Worm (Caenorhabditis elegans) whole organism, young adult: ENCODE measurements around the gene F08F1.4.
A peak's percentile ranks its signal among the peaks of the same experiment; 100 is the strongest.

Experiments used
- B0019.2 ChIP-seq: fragments of 200-800 bp; sonication (Bioruptor generic); conservative IDR thresholded peaks from 2 replicates; pipeline ENCODE4 v1.3.6; 2022; ENCODE audit warnings: missing genetic modification reagents, missing genetic modification characterization, missing compliant biosample characterization
- B0261.1 ChIP-seq: sonication (generic microtip); optimal IDR thresholded peaks from 2 replicates; lab custom pipeline; 2016; ENCODE audit warnings: mild to moderate bottlenecking, missing genetic modification characterization, moderate library complexity, missing compliant biosample characterization
- C17E4.6 ChIP-seq: fragments of 200-800 bp; sonication (Bioruptor generic); IDR thresholded peaks from 2 replicates; pipeline ENCODE4 v1.3.6; 2022; ENCODE audit warnings: missing genetic modification reagents, missing genetic modification characterization, missing compliant biosample characterization
- F55B11.4 ChIP-seq: sonication (generic microtip); optimal IDR thresholded peaks from 2 replicates; lab custom pipeline; 2016; ENCODE audit warnings: missing compliant biosample characterization, missing genetic modification characterization, borderline replicate concordance; ENCODE audit not compliant: insufficient read depth
- F57C9.4 ChIP-seq: sonication (generic microtip); optimal IDR thresholded peaks from 2 replicates; lab custom pipeline; 2017; ENCODE audit warnings: mild to moderate bottlenecking, missing genetic modification characterization, missing compliant biosample characterization
- T07F8.4 ChIP-seq: sonication (generic microtip); optimal IDR thresholded peaks from 2 replicates; lab custom pipeline; 2016; ENCODE audit warnings: mild to moderate bottlenecking, missing genetic modification characterization, moderate library complexity, missing compliant biosample characterization
- Y67H2A.10 ChIP-seq: fragments of 200-800 bp; sonication (Bioruptor generic); conservative IDR thresholded peaks from 2 replicates; pipeline ENCODE4 v1.3.6; 2022; ENCODE audit warnings: missing genetic modification reagents, missing genetic modification characterization, missing compliant biosample characterization
- ama-1 ChIP-seq, 3 experiments: fragments of 150-350 bp in 1 of 3; sonication (generic microtip) in 2 of 3; optimal IDR thresholded peaks; 2 replicates each; lab custom pipeline; 2014 to 2018; ENCODE audit warnings: missing biosample characterization in 2 of 3, missing genetic modification characterization in 2 of 3, missing genetic modification reagents in 2 of 3
- aptf-3 ChIP-seq: fragments of 200-800 bp; sonication (Bioruptor generic); IDR thresholded peaks from 2 replicates; pipeline ENCODE4 v1.3.6; 2022; ENCODE audit warnings: missing genetic modification characterization, missing compliant biosample characterization
- attf-5 ChIP-seq: fragments of 200-800 bp; sonication (Bioruptor generic); optimal IDR thresholded peaks from 2 replicates; lab custom pipeline; 2018; ENCODE audit warnings: mild to moderate bottlenecking, missing genetic modification characterization, missing compliant biosample characterization
- ccch-3 ChIP-seq: fragments of 200-800 bp; sonication (Bioruptor generic); optimal IDR thresholded peaks from 2 replicates; lab custom pipeline; 2018; ENCODE audit warnings: mild to moderate bottlenecking, missing genetic modification characterization, missing compliant biosample characterization
- cebp-1 ChIP-seq, 2 experiments: fragments of 200-800 bp in 1 of 2; sonication (Bioruptor generic) in 1 of 2; sonication (generic microtip) in 1 of 2; IDR thresholded peaks in 1 of 2; optimal IDR thresholded peaks in 1 of 2; 2 replicates each; pipeline versions ENCODE4 v1.3.6 to Lab custom; 2017 to 2022; ENCODE audit warnings: missing compliant biosample characterization in 2 of 2, missing genetic modification characterization in 2 of 2, mild to moderate bottlenecking in 1 of 2, missing genetic modification reagents in 1 of 2, moderate library complexity in 1 of 2
- ceh-100 ChIP-seq: fragments of 200-800 bp; sonication (Bioruptor generic); IDR thresholded peaks from 2 replicates; pipeline ENCODE4 v1.3.6; 2022; ENCODE audit warnings: missing genetic modification reagents, missing genetic modification characterization, missing compliant biosample characterization
- ceh-79 ChIP-seq: sonication (generic microtip); optimal IDR thresholded peaks from 2 replicates; lab custom pipeline; 2017; ENCODE audit warnings: mild to moderate bottlenecking, missing genetic modification characterization, missing compliant biosample characterization
- ceh-91 ChIP-seq: fragments of 200-800 bp; sonication (Bioruptor generic); IDR thresholded peaks from 2 replicates; pipeline ENCODE4 v1.3.6; 2022; ENCODE audit warnings: missing genetic modification reagents, missing genetic modification characterization, missing compliant biosample characterization
- die-1 ChIP-seq: sonication (generic microtip); optimal IDR thresholded peaks from 2 replicates; lab custom pipeline; 2016; ENCODE audit warnings: missing genotype, mild to moderate bottlenecking, missing genetic modification characterization, missing compliant biosample characterization
- dpl-1 ChIP-seq: fragments of 150-350 bp; optimal IDR thresholded peaks from 2 replicates; lab custom pipeline; 2014; ENCODE audit warnings: missing biosample characterization, missing genetic modification reagents, missing genetic modification characterization
- gei-17 ChIP-seq: fragments of 200-800 bp; sonication (Bioruptor generic); optimal IDR thresholded peaks from 2 replicates; lab custom pipeline; 2018; ENCODE audit warnings: mild to moderate bottlenecking, missing genetic modification characterization, missing compliant biosample characterization
- hlh-26 ChIP-seq: fragments of 200-800 bp; sonication (Bioruptor generic); conservative IDR thresholded peaks from 2 replicates; pipeline ENCODE4 v1.3.6; 2022; ENCODE audit warnings: missing genetic modification reagents, missing genetic modification characterization, missing compliant biosample characterization
- hmg-1.2 ChIP-seq: fragments of 200-800 bp; sonication (Bioruptor generic); IDR thresholded peaks from 2 replicates; pipeline ENCODE4 v1.3.6; 2022; ENCODE audit warnings: missing genetic modification reagents, missing genetic modification characterization, missing compliant biosample characterization
- lin-54 ChIP-seq: fragments of 200-800 bp; sonication (Bioruptor generic); optimal IDR thresholded peaks from 2 replicates; lab custom pipeline; 2018; ENCODE audit warnings: mild to moderate bottlenecking, missing genetic modification characterization, missing compliant biosample characterization
- madf-8 ChIP-seq: fragments of 200-800 bp; sonication (Bioruptor generic); conservative IDR thresholded peaks from 2 replicates; pipeline ENCODE4 v1.3.6; 2022; ENCODE audit warnings: missing genetic modification reagents, missing genetic modification characterization, missing compliant biosample characterization
- nfyb-1 ChIP-seq: fragments of 200-800 bp; sonication (Bioruptor generic); IDR thresholded peaks from 2 replicates; pipeline ENCODE4 v1.3.6; 2022; ENCODE audit warnings: missing genetic modification reagents, missing genetic modification characterization, missing compliant biosample characterization
- nhr-27 ChIP-seq: fragments of 200-800 bp; sonication (Bioruptor generic); optimal IDR thresholded peaks from 2 replicates; lab custom pipeline; 2018; ENCODE audit warnings: mild to moderate bottlenecking, missing genetic modification characterization, moderate library complexity, missing compliant biosample characterization
- nhr-80 ChIP-seq: sonication (generic microtip); optimal IDR thresholded peaks from 2 replicates; lab custom pipeline; 2016; ENCODE audit warnings: missing genetic modification characterization, missing compliant biosample characterization
- nhr-90 ChIP-seq: sonication (generic microtip); optimal IDR thresholded peaks from 2 replicates; lab custom pipeline; 2016; ENCODE audit warnings: missing genotype, mild to moderate bottlenecking, missing genetic modification characterization, missing compliant biosample characterization
- pha-4 ChIP-seq: fragments of 150-350 bp; sonication (generic microtip); optimal IDR thresholded peaks from 2 replicates; lab custom pipeline; 2014; ENCODE audit warnings: missing biosample characterization, missing genetic modification reagents, missing genetic modification characterization
- rpc-1 ChIP-seq, 2 experiments: fragments of 150-350 bp in 1 of 2; sonication (generic microtip) in 1 of 2; optimal IDR thresholded peaks; 2 replicates each; lab custom pipeline; 2014 to 2018; ENCODE audit warnings: missing biosample characterization in 1 of 2, missing genetic modification characterization in 1 of 2, missing genetic modification reagents in 1 of 2, missing genotype in 1 of 2
- sea-2 ChIP-seq: fragments of 200-800 bp; sonication (Bioruptor generic); IDR thresholded peaks from 2 replicates; pipeline ENCODE4 v1.3.6; 2022; ENCODE audit warnings: missing genetic modification characterization, missing compliant biosample characterization
- snpc-4 ChIP-seq, 5 experiments: fragments of 150-350 bp in 1 of 5; sonication (generic microtip) in 4 of 5; optimal IDR thresholded peaks; 2 replicates each; lab custom pipeline; 2014 to 2018; ENCODE audit warnings: missing genetic modification characterization in 5 of 5, missing biosample characterization in 3 of 5, antibody characterized with exemption in 2 of 5, mild to moderate bottlenecking in 2 of 5, missing compliant biosample characterization in 2 of 5, missing genotype in 2 of 5, moderate library complexity in 2 of 5, missing genetic modification reagents in 1 of 5
- sptf-2 ChIP-seq: fragments of 200-800 bp; sonication (Bioruptor generic); optimal IDR thresholded peaks from 2 replicates; lab custom pipeline; 2018; ENCODE audit warnings: mild to moderate bottlenecking, missing genetic modification characterization, missing compliant biosample characterization
- unc-62 ChIP-seq: fragments of 150-350 bp; optimal IDR thresholded peaks from 2 replicates; lab custom pipeline; 2014; ENCODE audit warnings: missing biosample characterization, missing genetic modification reagents, missing genetic modification characterization
- zfh-2 ChIP-seq: fragments of 200-800 bp; sonication (Bioruptor generic); conservative IDR thresholded peaks from 2 replicates; pipeline ENCODE4 v1.3.6; 2022; ENCODE audit warnings: missing genetic modification reagents, missing genetic modification characterization, missing compliant biosample characterization
- ztf-25 ChIP-seq: fragments of 200-800 bp; sonication (Bioruptor generic); IDR thresholded peaks from 2 replicates; pipeline ENCODE4 v1.3.6; 2022; ENCODE audit warnings: missing genetic modification reagents, missing genetic modification characterization, missing compliant biosample characterization

F08F1.4 gene

DNA sequence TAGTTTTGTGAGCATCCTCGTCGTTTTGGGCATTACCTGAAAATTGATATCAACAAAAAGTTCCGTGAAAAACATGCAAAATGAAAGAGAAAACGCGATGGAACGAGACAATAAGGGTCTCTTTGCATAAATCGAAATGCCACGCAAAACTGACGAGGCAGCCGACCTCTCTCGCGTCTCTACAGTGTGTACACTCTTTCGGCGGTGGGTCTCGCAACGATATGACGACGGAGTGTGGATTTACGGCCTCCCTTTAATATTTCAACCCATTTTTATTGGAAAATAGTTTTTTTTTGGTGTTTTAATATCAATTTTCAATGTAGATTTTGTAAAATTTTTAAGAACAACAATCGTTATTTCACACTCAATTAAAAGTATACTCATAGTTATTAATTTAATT, 8.8 kb downstream of the F08F1.4 start, which contains the start of gene tag-123 (continued):
- TF ChIP-seq F57C9.4 (tag; lab: Kevin White, UChicago), result no peak
- TF ChIP-seq unc-62, result no peak
- no peak for TF ChIP-seq gei-17 (GFP tag; lab: Kevin White, UChicago)
- no peak for TF ChIP-seq sea-2 (GFP tag; lab: Robert Waterston, UW)
- no peak for TF ChIP-seq snpc-4 (GFP tag; optimal IDR thresholded peaks at IDR 0.05; lab: Kevin White, UChicago)
- TF ChIP-seq snpc-4 (tag; optimal IDR thresholded peaks at IDR 0.05; lab: Kevin White, UChicago), result peak in 2 of 4 experiments; percentile 7 to 13
- no peak for TF ChIP-seq dpl-1 (GFP tag; lab: Kevin White, UChicago)
- no peak for TF ChIP-seq lin-54 (GFP tag; lab: Kevin White, UChicago)
- TF ChIP-seq nhr-27 (tag; lab: Kevin White, UChicago), result no peak
- TF ChIP-seq ztf-25 (GFP tag; lab: Robert Waterston, UW), result no peak
- TF ChIP-seq pha-4 (tag; lab: Kevin White, UChicago), result no peak
- TF ChIP-seq attf-5 (GFP tag; lab: Kevin White, UChicago), result peak; percentile 4
- no peak for TF ChIP-seq cebp-1 (GFP tag; IDR thresholded peaks at IDR 0.05; lab: Robert Waterston, UW)
- peak; percentile 57 for TF ChIP-seq cebp-1 (tag; optimal IDR thresholded peaks at IDR 0.05; lab: Kevin White, UChicago)
- no peak for TF ChIP-seq aptf-3 (GFP tag; lab: Robert Waterston, UW)
- no peak for TF ChIP-seq F55B11.4
- TF ChIP-seq B0019.2 (GFP tag; lab: Robert Waterston, UW), result no peak
- no peak for TF ChIP-seq Y67H2A.10 (GFP tag; lab: Robert Waterston, UW)
- TF ChIP-seq ceh-79 (tag; lab: Kevin White, UChicago), result no peak
- TF ChIP-seq sptf-2, result no peak
- no peak for TF ChIP-seq C17E4.6 (GFP tag; lab: Robert Waterston, UW)
- no peak for TF ChIP-seq ceh-100 (GFP tag; lab: Robert Waterston, UW)
- no peak for TF ChIP-seq ama-1 (optimal IDR thresholded peaks at IDR 0.05; lab: Kevin White, UChicago)
- TF ChIP-seq ama-1 (GFP tag; optimal IDR thresholded peaks at IDR 0.05; lab: Kevin White, UChicago), result no peak
- no peak for TF ChIP-seq nfyb-1
- TF ChIP-seq rpc-1 (optimal IDR thresholded peaks at IDR 0.05; lab: Kevin White, UChicago), result no peak
- no peak for TF ChIP-seq rpc-1 (tag; optimal IDR thresholded peaks at IDR 0.05; lab: Kevin White, UChicago)
- TF ChIP-seq hmg-1.2 (GFP tag; lab: Robert Waterston, UW), result peak; percentile 66; the same call in 1 of the 2 replicates

ce11 chrX:8423199-8423598, 10.0 kb downstream of the F08F1.4 start:
- TF ChIP-seq cebp-1 (GFP tag; IDR thresholded peaks at IDR 0.05; lab: Robert Waterston, UW) (no peak), cebp-1 (tag; optimal IDR thresholded peaks at IDR 0.05; lab: Kevin White, UChicago) (peak; percentile 12), nhr-80 (tag; lab: Kevin White, UChicago) (peak; percentile 18), dpl-1 (GFP tag; lab: Kevin White, UChicago) (no peak)

ce11 chrX:8423633-8424032, 10.4 kb downstream of the F08F1.4 start, which contains the start of gene tth-1:
TSS of gene tth-1 (minus strand) at chrX:8423733.
- TF ChIP-seq ceh-91 (no peak), madf-8 (GFP tag; lab: Robert Waterston, UW) (no peak), hlh-26 (GFP tag; lab: Robert Waterston, UW) (no peak), nhr-90 (tag; lab: Kevin White, UChicago) (no peak), T07F8.4 (tag; lab: Kevin White, UChicago) (no peak), ama-1 (optimal IDR thresholded peaks at IDR 0.05; lab: Kevin White, UChicago) (no peak), ama-1 (GFP tag; optimal IDR thresholded peaks at IDR 0.05; lab: Kevin White, UChicago) (no peak), die-1 (no peak), B0261.1 (tag; lab: Kevin White, UChicago) (no peak), zfh-2 (GFP tag; lab: Robert Waterston, UW) (no peak), nfyb-1 (no peak), ccch-3 (GFP tag; lab: Kevin White, UChicago) (no peak)
- TF ChIP-seq, all 124 proteins: peak for 0
